Fruit fly (Drosophila melanogaster) whole organism, embryonic: ENCODE measurements around the gene CG31706.

ENCODE experiments used
- BtbVII ChIP-seq: fragments of 200-800 bp; sonication (Bioruptor generic); optimal IDR thresholded peaks from 3 replicates; lab custom pipeline; 2017; ENCODE audit warnings: missing biosample characterization, mild to moderate bottlenecking, missing genetic modification characterization
- Bteb2 ChIP-seq: fragments of 200-800 bp; sonication (Bioruptor generic); optimal IDR thresholded peaks from 2 replicates; lab custom pipeline; 2016; ENCODE audit warnings: missing biosample characterization, missing genetic modification characterization
- CG10565 ChIP-seq: fragments of 200-800 bp; sonication (Bioruptor generic); optimal IDR thresholded peaks from 3 replicates; lab custom pipeline; 2016; ENCODE audit warnings: missing biosample characterization, mild to moderate bottlenecking, missing genetic modification characterization
- CG11560 ChIP-seq: fragments of 200-800 bp; sonication (Bioruptor generic); IDR thresholded peaks from 3 replicates; pipeline ENCODE4 v1.3.6; 2022; ENCODE audit warnings: missing biosample characterization, missing genetic modification characterization
- CG12071 ChIP-seq: fragments of 200-800 bp; sonication (Bioruptor generic); optimal IDR thresholded peaks from 3 replicates; lab custom pipeline; 2018; ENCODE audit warnings: missing biosample characterization, mild to moderate bottlenecking, missing genetic modification characterization
- CG12659 ChIP-seq: fragments of 200-800 bp; sonication (Bioruptor generic); optimal IDR thresholded peaks from 3 replicates; lab custom pipeline; 2017; ENCODE audit warnings: mild to moderate bottlenecking, missing biosample characterization, missing genetic modification reagents, missing genetic modification characterization
- CG13775 ChIP-seq: fragments of 200-800 bp; sonication (Bioruptor generic); optimal IDR thresholded peaks from 3 replicates; lab custom pipeline; 2017; ENCODE audit warnings: missing biosample characterization, mild to moderate bottlenecking, missing genetic modification characterization
- CG16815 ChIP-seq: fragments of 200-800 bp; sonication (Bioruptor generic); optimal IDR thresholded peaks from 3 replicates; lab custom pipeline; 2017; ENCODE audit warnings: missing biosample characterization, mild to moderate bottlenecking, missing genetic modification characterization
- CG17328 ChIP-seq: fragments of 200-800 bp; sonication (Bioruptor generic); IDR thresholded peaks from 2 replicates; pipeline ENCODE4 v1.3.6; 2022; ENCODE audit warnings: missing biosample characterization, missing genetic modification characterization
- CG18011 ChIP-seq: fragments of 200-800 bp; sonication (Bioruptor generic); optimal IDR thresholded peaks from 2 replicates; lab custom pipeline; 2017; ENCODE audit warnings: missing biosample characterization, missing genetic modification characterization, mild to moderate bottlenecking, moderate library complexity, missing genotype
- CG30431 ChIP-seq: fragments of 200-800 bp; sonication (Bioruptor generic); optimal IDR thresholded peaks from 2 replicates; lab custom pipeline; 2017; ENCODE audit warnings: missing biosample characterization, missing genetic modification characterization
- CG3065 ChIP-seq: fragments of 200-800 bp; sonication (Bioruptor generic); optimal IDR thresholded peaks from 2 replicates; lab custom pipeline; 2016; ENCODE audit warnings: missing biosample characterization, missing genetic modification characterization
- CG3726 ChIP-seq: fragments of 200-800 bp; sonication (Bioruptor generic); IDR thresholded peaks from 3 replicates; pipeline ENCODE4, ENCODE4 v1.3.6; 2022; ENCODE audit warnings: missing biosample characterization, missing genetic modification characterization
- CG4404 ChIP-seq: fragments of 200-800 bp; sonication (Bioruptor generic); IDR thresholded peaks from 2 replicates; pipeline ENCODE4 v1.3.6; 2022; ENCODE audit warnings: missing biosample characterization, missing genetic modification characterization
- CG6175 ChIP-seq: fragments of 200-800 bp; sonication (Bioruptor generic); IDR thresholded peaks from 3 replicates; pipeline ENCODE4 v1.3.6; 2022; ENCODE audit warnings: missing biosample characterization, missing genetic modification characterization
- CG6654 ChIP-seq: fragments of 200-800 bp; sonication (Bioruptor generic); optimal IDR thresholded peaks from 2 replicates; lab custom pipeline; 2017; ENCODE audit warnings: missing biosample characterization, mild to moderate bottlenecking, missing genetic modification characterization
- CG7745 ChIP-seq: fragments of 200-800 bp; sonication (Bioruptor generic); optimal IDR thresholded peaks from 2 replicates; lab custom pipeline; 2018; ENCODE audit warnings: missing biosample characterization, mild to moderate bottlenecking, missing genetic modification characterization, moderate library complexity
- CG7987 ChIP-seq: fragments of 200-800 bp; sonication (Bioruptor generic); optimal IDR thresholded peaks from 2 replicates; lab custom pipeline; 2018; ENCODE audit warnings: missing biosample characterization, mild to moderate bottlenecking, missing genetic modification characterization, moderate library complexity
- CG8944 ChIP-seq: fragments of 200-800 bp; sonication (Bioruptor generic); optimal IDR thresholded peaks from 3 replicates; lab custom pipeline; 2016; ENCODE audit warnings: missing biosample characterization, missing genetic modification characterization
- CG9817 ChIP-seq: fragments of 200-800 bp; sonication (Bioruptor generic); optimal IDR thresholded peaks from 2 replicates; lab custom pipeline; 2018; ENCODE audit warnings: missing biosample characterization, mild to moderate bottlenecking, missing genetic modification characterization, moderate library complexity
- GATAe ChIP-seq: fragments of 200-800 bp; sonication (Bioruptor generic); conservative IDR thresholded peaks from 2 replicates; pipeline ENCODE4 v1.3.6; 2022; ENCODE audit warnings: missing biosample characterization, missing genetic modification characterization
- H2.0 ChIP-seq: fragments of 200-800 bp; sonication (Bioruptor generic); IDR thresholded peaks from 2 replicates; pipeline ENCODE4 v1.3.6; 2022; ENCODE audit warnings: missing biosample characterization, missing genetic modification characterization
- MTF-1 ChIP-seq: fragments of 200-800 bp; sonication (Bioruptor generic); optimal IDR thresholded peaks from 2 replicates; lab custom pipeline; 2018; ENCODE audit warnings: missing biosample characterization, mild to moderate bottlenecking, missing genetic modification characterization, borderline replicate concordance
- Max ChIP-seq: fragments of 200-800 bp; sonication (Bioruptor generic); optimal IDR thresholded peaks from 2 replicates; lab custom pipeline; 2016; ENCODE audit warnings: missing biosample characterization, mild to moderate bottlenecking, missing genetic modification characterization
- NC2β ChIP-seq: fragments of 200-800 bp; sonication (Bioruptor generic); optimal IDR thresholded peaks from 2 replicates; lab custom pipeline; 2016; ENCODE audit warnings: missing biosample characterization, missing genetic modification characterization
- Nf-YC ChIP-seq: fragments of 200-800 bp; optimal IDR thresholded peaks from 3 replicates; lab custom pipeline; 2019; ENCODE audit warnings: missing biosample characterization, mild to moderate bottlenecking, missing genetic modification characterization, moderate library complexity
- Oli ChIP-seq: fragments of 200-800 bp; sonication (Bioruptor generic); optimal IDR thresholded peaks from 2 replicates; lab custom pipeline; 2018; ENCODE audit warnings: missing biosample characterization, mild to moderate bottlenecking, missing genetic modification characterization, moderate library complexity
- Ptx1 ChIP-seq: fragments of 200-800 bp; sonication (Bioruptor generic); IDR thresholded peaks from 2 replicates; pipeline ENCODE4 v1.3.6; 2022; ENCODE audit warnings: missing biosample characterization, missing genetic modification characterization
- Stat92E ChIP-seq, 3 experiments: fragments of >200 bp in 2 of 3; fragments of 200-800 bp in 1 of 3; sonication (Bioruptor generic) in 1 of 3; optimal IDR thresholded peaks; 2 replicates each; lab custom pipeline; 2017 to 2019; ENCODE audit warnings: missing biosample characterization in 3 of 3, missing genetic modification characterization in 3 of 3, mild to moderate bottlenecking in 1 of 3, moderate library complexity in 1 of 3
- Usf ChIP-seq: fragments of 200-800 bp; sonication (Bioruptor generic); optimal IDR thresholded peaks from 2 replicates; lab custom pipeline; 2017; ENCODE audit warnings: missing genotype, missing biosample characterization, missing genetic modification characterization
- Xrp1 ChIP-seq: fragments of 200-800 bp; sonication (Bioruptor generic); IDR thresholded peaks from 2 replicates; pipeline ENCODE4 v1.3.6; 2022; ENCODE audit warnings: missing biosample characterization, missing genetic modification characterization
- al ChIP-seq: fragments of 200-800 bp; sonication (Bioruptor generic); IDR thresholded peaks from 2 replicates; pipeline ENCODE4 v1.3.6; 2022; ENCODE audit warnings: missing biosample characterization, missing genetic modification characterization
- cwo ChIP-seq: fragments of 200-800 bp; sonication (Bioruptor generic); optimal IDR thresholded peaks from 3 replicates; lab custom pipeline; 2017; ENCODE audit warnings: missing biosample characterization, missing genetic modification characterization, mild to moderate bottlenecking, moderate library complexity, missing genetic modification reagents
- dati ChIP-seq: fragments of 200-800 bp; sonication (Bioruptor generic); IDR thresholded peaks from 2 replicates; pipeline ENCODE4 v1.3.6; 2022; ENCODE audit warnings: missing biosample characterization, missing genetic modification characterization
- ems ChIP-seq: fragments of 200-800 bp; sonication (Bioruptor generic); optimal IDR thresholded peaks from 3 replicates; lab custom pipeline; 2016; ENCODE audit warnings: missing biosample characterization, missing genetic modification characterization
- en ChIP-seq: fragments of 200-800 bp; sonication (Bioruptor generic); optimal IDR thresholded peaks from 2 replicates; lab custom pipeline; 2016; ENCODE audit warnings: missing biosample characterization, missing genetic modification characterization
- eve ChIP-seq, 2 experiments: fragments of >200 bp; optimal IDR thresholded peaks; 2 replicates each; lab custom pipeline; 2017; ENCODE audit warnings: missing biosample characterization in 2 of 2, missing genetic modification characterization in 2 of 2
- gem ChIP-seq: fragments of 200-800 bp; sonication (Bioruptor generic); optimal IDR thresholded peaks from 2 replicates; lab custom pipeline; 2019; ENCODE audit warnings: missing biosample characterization, mild to moderate bottlenecking, missing genetic modification characterization, moderate library complexity
- grau ChIP-seq: fragments of 200-800 bp; optimal IDR thresholded peaks from 3 replicates; lab custom pipeline; 2019; ENCODE audit warnings: missing biosample characterization, mild to moderate bottlenecking, missing genetic modification characterization, moderate library complexity
- gsb-n ChIP-seq: fragments of 200-800 bp; sonication (Bioruptor generic); optimal IDR thresholded peaks from 3 replicates; lab custom pipeline; 2018; ENCODE audit warnings: missing biosample characterization, mild to moderate bottlenecking, missing genetic modification characterization
- kay ChIP-seq: fragments of 200-800 bp; sonication (Bioruptor generic); optimal IDR thresholded peaks from 2 replicates; lab custom pipeline; 2016; ENCODE audit warnings: missing biosample characterization, missing genetic modification characterization
- mld ChIP-seq: fragments of 200-800 bp; sonication (Bioruptor generic); IDR thresholded peaks from 3 replicates; pipeline ENCODE4 v1.3.6; 2022; ENCODE audit warnings: missing biosample characterization, missing genetic modification characterization; ENCODE audit not compliant: partially characterized antibody
- pan ChIP-seq, 4 experiments: fragments of >200 bp in 3 of 4; fragments of 200-800 bp in 1 of 4; sonication (Bioruptor generic) in 1 of 4; optimal IDR thresholded peaks in 3 of 4; IDR thresholded peaks in 1 of 4; 2 replicates each; pipeline versions ENCODE4 v1.3.6 to Lab custom; 2017 to 2022; ENCODE audit warnings: missing biosample characterization in 2 of 4, missing genetic modification characterization in 2 of 4, mixed read lengths in 1 of 4
- pita ChIP-seq: fragments of 200-800 bp; sonication (Bioruptor generic); optimal IDR thresholded peaks from 2 replicates; lab custom pipeline; 2017; ENCODE audit warnings: missing biosample characterization, mild to moderate bottlenecking, missing genetic modification characterization
- ranshi ChIP-seq: fragments of 200-800 bp; sonication (Bioruptor generic); IDR thresholded peaks from 2 replicates; pipeline ENCODE4 v1.3.6; 2022; ENCODE audit warnings: missing biosample characterization, missing genetic modification characterization
- sim ChIP-seq: fragments of 200-800 bp; sonication (Bioruptor generic); IDR thresholded peaks from 2 replicates; pipeline ENCODE4 v1.3.6; 2022; ENCODE audit warnings: missing biosample characterization, missing genetic modification characterization
- trh ChIP-seq: fragments of 200-800 bp; sonication (Bioruptor generic); optimal IDR thresholded peaks from 2 replicates; lab custom pipeline; 2016; ENCODE audit warnings: missing biosample characterization, missing genetic modification characterization
- tx ChIP-seq: fragments of 200-800 bp; sonication (Bioruptor generic); optimal IDR thresholded peaks from 2 replicates; lab custom pipeline; 2016; ENCODE audit warnings: missing biosample characterization, missing genetic modification characterization
- usp ChIP-seq: fragments of >200 bp; optimal IDR thresholded peaks from 2 replicates; lab custom pipeline; 2017; ENCODE audit warnings: missing biosample characterization, missing genetic modification characterization
- yki ChIP-seq: fragments of >200 bp; optimal IDR thresholded peaks from 3 replicates; lab custom pipeline; 2018
- z ChIP-seq: fragments of 200-800 bp; sonication (Bioruptor generic); IDR thresholded peaks from 3 replicates; pipeline ENCODE4 v1.3.6; 2022; ENCODE audit warnings: missing biosample characterization, missing genetic modification characterization

CG31706 gene

DNA sequence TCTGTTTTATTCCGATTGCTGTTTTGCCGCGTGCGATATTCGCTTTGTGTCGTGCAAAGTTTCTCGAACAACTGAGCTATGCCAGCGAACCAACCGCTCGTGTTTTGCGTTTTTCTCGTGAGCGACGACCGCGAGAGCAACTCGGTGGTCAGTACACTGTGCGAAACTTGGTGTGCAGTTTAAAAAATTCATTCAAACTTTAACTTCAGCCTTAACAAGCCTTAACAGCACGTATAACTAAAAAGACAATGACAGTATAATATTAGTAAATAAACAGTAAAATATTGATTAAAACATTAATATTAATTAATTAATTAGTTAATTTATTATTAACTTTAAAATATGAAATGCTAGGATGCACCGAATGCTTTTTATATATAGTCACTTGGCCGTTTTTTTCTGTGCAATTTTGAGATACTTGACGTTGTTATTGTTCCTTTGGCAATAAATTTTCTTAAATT is 2.7 kb downstream of the CG31706 start, which contains the start of gene CG31705 (continued):
- TF ChIP-seq CG18011 (GFP tag; lab: Kevin White, UChicago): no peak
- no peak for TF ChIP-seq ems
- peak; percentile 72 for TF ChIP-seq grau (tag; lab: Kevin White, UChicago)
- TF ChIP-seq CG7987 (GFP tag; lab: Kevin White, UChicago): no peak
- TF ChIP-seq kay: no peak
- no peak for TF ChIP-seq MTF-1
- no peak for TF ChIP-seq trh (GFP tag; lab: Kevin White, UChicago)
- no peak for TF ChIP-seq usp (GFP tag; lab: Kevin White, UChicago)
- TF ChIP-seq cwo (GFP tag; lab: Kevin White, UChicago): peak; percentile 33
- TF ChIP-seq gem (tag; lab: Kevin White, UChicago): peak; percentile 76
- no peak for TF ChIP-seq CG3065 (GFP tag; lab: Kevin White, UChicago)
- no peak for TF ChIP-seq yki (lab: Kevin White, UChicago)
- peak; percentile 50 for TF ChIP-seq CG12659 (GFP tag; lab: Kevin White, UChicago)
- TF ChIP-seq Max (GFP tag; lab: Kevin White, UChicago): peak; percentile 38
- no peak for TF ChIP-seq CG10565 (GFP tag; lab: Kevin White, UChicago)
- TF ChIP-seq gsb-n (tag; lab: Kevin White, UChicago): no peak
- TF ChIP-seq CG12071 (GFP tag; lab: Kevin White, UChicago): no peak
- TF ChIP-seq al: no peak; the same call in 1 of the 2 replicates
- no peak for TF ChIP-seq NC2β (GFP tag; lab: Kevin White, UChicago)
- TF ChIP-seq dati (GFP tag; lab: Robert Waterston, UW): no peak
- TF ChIP-seq CG30431 (GFP tag; lab: Kevin White, UChicago): no peak
- TF ChIP-seq CG7745 (tag; lab: Kevin White, UChicago): no peak
- TF ChIP-seq CG13775 (GFP tag; lab: Kevin White, UChicago): peak; percentile 64
- no peak for TF ChIP-seq pita (GFP tag; lab: Kevin White, UChicago)
- TF ChIP-seq GATAe: no peak
- no peak for TF ChIP-seq mld (GFP tag; lab: Robert Waterston, UW)
- no peak for TF ChIP-seq H2.0 (GFP tag; lab: Robert Waterston, UW)
- TF ChIP-seq CG16815: peak; percentile 6
- no peak for TF ChIP-seq eve (GFP tag; optimal IDR thresholded peaks at IDR 0.05; lab: Kevin White, UChicago)
- TF ChIP-seq CG9817: peak; percentile 44
- peak; percentile 43 for TF ChIP-seq CG6654 (GFP tag; lab: Kevin White, UChicago)
- TF ChIP-seq Xrp1 (GFP tag; lab: Robert Waterston, UW): no peak
- TF ChIP-seq Usf: peak; percentile 48
- TF ChIP-seq tx (GFP tag; lab: Kevin White, UChicago): no peak
- no peak for TF ChIP-seq CG4404 (GFP tag; lab: Robert Waterston, UW)
- TF ChIP-seq Nf-YC (tag; lab: Kevin White, UChicago): no peak
- TF ChIP-seq Ptx1 (GFP tag; lab: Robert Waterston, UW): 0 out of 2 replicates have a peak, but pooled peaks have one; percentile 20
- TF ChIP-seq Oli (tag; lab: Kevin White, UChicago): peak; percentile 63
- no peak; the same call in 1 of the 2 replicates for TF ChIP-seq ranshi (GFP tag; lab: Robert Waterston, UW)
- TF ChIP-seq BtbVII (GFP tag; lab: Kevin White, UChicago): peak; percentile 55
- TF ChIP-seq sim (GFP tag; lab: Robert Waterston, UW): no peak
- 0 out of 3 replicates have a peak, but pooled peaks have one; percentile 46 for TF ChIP-seq CG11560 (tag; lab: Robert Waterston, UW)
- TF ChIP-seq CG6175 (GFP tag; lab: Robert Waterston, UW): no peak
- TF ChIP-seq CG17328: 0 out of 2 replicates have a peak, but pooled peaks have one; percentile 17
- TF ChIP-seq en (GFP tag; lab: Kevin White, UChicago): no peak
- no peak for TF ChIP-seq z (GFP tag; lab: Robert Waterston, UW)
- TF ChIP-seq Stat92E (GFP tag; optimal IDR thresholded peaks at IDR 0.05; lab: Kevin White, UChicago): no peak
- TF ChIP-seq CG8944 (GFP tag; lab: Kevin White, UChicago): no peak
- 0 out of 3 replicates have a peak, but pooled peaks have one; percentile 70 for TF ChIP-seq CG3726 (GFP tag; lab: Robert Waterston, UW)
- no peak for TF ChIP-seq Bteb2 (GFP tag; lab: Kevin White, UChicago)
- TF ChIP-seq pan (optimal IDR thresholded peaks at IDR 0.05; lab: Kevin White, UChicago): no peak
- peak in 1 of 2 experiments; percentile 53 for TF ChIP-seq pan (GFP tag; optimal IDR thresholded peaks at IDR 0.05 in 1 of 2, IDR thresholded peaks at IDR 0.05 in 1 of 2)
